Worm (Caenorhabditis elegans) whole organism, dauer: ENCODE results near the gene F54C4.4.

Experiments
- unc-62 ChIP-seq: sonication (generic microtip); optimal IDR thresholded peaks from 2 replicates; lab custom pipeline; 2017; ENCODE audit warnings: missing biosample characterization, missing genetic modification reagents, missing genetic modification characterization

The F54C4.4 gene

DNA sequence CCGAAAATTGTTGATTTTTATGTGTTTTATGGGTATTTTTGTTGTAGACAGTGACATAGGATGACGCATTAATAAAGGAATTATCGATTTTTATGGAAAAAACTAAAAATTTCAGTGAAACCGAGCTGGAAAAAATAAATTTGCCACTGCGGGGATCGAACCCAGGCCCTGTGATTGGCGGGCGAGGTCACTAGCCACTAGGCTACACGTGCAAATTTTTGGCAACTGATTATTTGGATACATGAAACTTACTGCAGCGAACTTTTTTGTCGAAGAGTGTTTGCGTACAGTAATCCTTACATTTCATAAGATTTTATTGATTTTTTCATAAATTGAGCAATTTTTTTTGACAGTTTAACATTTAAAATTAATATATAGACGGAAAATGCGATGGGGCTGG is 2.0 kb upstream of the F54C4.4 start:
- no peak for TF ChIP-seq unc-62

DNA sequence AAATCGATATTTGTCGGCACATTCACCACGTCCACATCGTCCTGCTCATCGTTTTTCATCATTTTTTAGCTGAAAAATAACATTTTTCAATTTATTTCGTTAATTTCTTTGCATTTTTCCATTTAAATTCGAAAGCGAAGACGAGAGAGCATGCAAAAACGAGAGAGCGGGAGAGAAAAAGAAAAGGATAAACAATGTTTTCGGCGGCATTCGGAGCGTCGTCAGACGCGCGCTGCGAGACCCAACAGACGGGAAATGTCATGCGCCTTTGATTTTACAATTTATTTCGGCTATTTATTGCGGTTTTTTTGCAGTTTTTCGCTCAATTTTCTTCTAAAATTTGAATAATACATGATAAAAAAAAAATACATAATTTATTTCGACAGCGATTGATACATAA is 865 bp downstream of the F54C4.4 start, which contains the start of gene attf-3:
attf-3 (minus strand) TSS at position 69 of the 400 bp plus-strand sequence.
- TF ChIP-seq unc-62, result no peak

DNA sequence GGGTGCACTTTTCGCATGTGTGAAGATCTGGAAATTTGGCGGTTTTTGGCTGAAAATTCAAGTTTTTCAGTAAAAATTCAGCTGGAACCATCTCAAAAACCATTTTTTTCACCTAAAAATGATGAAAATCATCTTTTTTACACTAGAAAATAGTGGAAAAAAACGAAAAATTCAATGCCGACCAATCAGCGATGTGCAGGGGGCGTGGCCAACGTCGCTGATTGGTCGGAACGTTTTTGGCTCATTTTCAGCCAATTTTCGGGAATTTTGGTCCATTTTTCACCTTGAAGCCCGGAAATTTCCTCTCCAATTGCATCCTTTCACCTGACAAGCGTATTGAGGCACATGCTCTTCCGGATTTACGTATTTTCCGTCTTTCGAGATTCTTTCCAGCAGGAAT is 2.8 kb downstream of the F54C4.4 start:
- no peak for TF ChIP-seq unc-62

DNA sequence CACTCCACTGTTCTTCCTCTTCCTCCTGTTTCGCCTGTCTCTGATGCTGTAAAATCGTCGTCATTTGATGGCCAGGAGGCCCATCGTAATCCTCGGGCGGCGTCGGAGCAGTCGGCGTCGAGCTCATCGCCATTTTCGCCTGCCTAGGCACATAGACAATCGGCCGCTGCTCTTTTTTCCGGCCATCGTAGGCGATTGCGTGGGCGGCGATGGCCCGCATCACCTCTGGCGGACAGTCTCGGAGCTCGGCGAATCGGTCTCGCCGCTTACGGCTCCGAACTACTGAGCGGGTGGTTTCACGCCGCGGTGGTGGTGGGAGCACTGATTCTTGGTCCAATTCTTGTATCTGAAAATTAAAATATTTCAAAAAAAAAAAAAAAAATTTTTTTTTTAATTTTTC is 15.1 kb downstream of the F54C4.4 start:
- no peak for TF ChIP-seq unc-62

DNA sequence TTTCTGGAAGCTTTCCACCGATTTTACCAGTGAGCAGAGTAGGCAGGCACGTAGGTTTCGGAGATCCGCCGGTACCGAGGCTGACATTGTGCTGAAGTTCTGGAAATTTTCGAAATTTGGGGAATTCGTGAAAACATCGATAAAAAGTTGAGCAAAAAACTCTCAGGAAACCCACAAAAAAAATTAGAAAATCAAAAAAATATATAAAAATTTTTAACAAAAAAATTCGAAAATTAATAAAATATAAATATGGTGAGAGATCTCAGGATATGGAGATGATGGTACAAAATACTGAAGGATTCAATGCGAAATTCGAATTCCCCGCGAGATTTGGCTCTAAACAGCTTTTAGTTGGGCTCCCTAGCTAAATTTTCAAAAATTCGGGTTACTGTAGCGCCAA is 17.5 kb downstream of the F54C4.4 start, which contains the start of gene spt-4:
spt-4 (minus strand) TSS at position 101 of the 400 bp plus-strand sequence.
- TF ChIP-seq unc-62, result no peak

DNA sequence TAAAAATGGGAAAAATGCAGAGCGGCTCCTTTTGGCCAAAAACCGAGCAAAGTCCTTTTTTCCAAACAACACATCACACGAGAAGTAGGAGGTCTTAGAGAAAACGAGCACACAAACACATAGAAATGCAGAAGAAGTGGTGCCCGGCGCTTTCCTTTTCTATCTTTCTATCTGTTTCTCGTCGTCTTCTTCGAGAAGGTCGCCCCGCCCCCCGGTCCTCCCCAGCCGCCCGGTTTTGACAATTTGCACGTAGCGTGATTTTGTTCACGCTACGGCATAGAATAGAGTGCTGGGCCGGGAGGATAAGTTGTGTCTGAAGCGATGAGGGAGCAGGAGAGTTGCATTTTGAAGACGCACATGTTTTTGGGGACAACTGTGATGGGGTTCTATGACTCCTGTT is 20.2 kb downstream of the F54C4.4 start:
- TF ChIP-seq unc-62, result no peak

DNA sequence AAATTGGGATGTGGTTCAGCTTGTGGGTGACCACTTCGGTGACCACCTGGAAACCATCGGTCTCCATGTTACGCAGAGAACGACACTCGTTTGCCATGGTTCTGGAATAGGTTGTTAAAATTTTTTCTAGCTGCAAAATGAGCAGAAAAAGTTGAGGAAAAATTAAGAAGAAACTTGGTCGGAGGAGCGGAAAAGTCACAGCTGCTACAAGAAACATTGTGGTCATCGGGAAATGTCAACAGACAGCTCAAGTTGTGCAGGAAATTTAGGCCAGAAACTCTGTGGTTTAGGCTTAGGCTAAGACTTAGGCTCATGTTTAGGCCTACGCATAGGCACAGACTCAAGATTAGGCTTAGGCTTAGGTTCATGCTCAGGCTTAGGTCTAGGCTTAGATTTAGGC is 21.0 kb downstream of the F54C4.4 start, which contains the start of gene pck-1:
pck-1 (minus strand) TSS at position 101 of the 400 bp plus-strand sequence.
- no peak for TF ChIP-seq unc-62

DNA sequence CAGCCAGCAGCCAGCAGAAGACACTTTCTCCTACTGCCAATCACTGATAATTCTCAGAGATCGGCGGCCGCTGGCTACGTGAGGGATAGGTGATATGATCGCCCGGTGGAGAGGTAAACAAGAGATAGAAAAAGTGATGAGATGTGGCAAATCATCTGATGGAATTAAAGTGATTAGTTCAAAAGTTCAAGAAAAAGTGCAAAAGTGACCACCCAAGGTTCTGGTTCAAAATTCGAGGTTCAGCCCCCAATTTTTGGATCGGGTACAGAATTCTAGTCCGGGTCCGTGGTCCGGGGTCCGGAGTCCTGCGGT is 21.6 kb downstream of the F54C4.4 start:
- no peak for TF ChIP-seq unc-62

DNA sequence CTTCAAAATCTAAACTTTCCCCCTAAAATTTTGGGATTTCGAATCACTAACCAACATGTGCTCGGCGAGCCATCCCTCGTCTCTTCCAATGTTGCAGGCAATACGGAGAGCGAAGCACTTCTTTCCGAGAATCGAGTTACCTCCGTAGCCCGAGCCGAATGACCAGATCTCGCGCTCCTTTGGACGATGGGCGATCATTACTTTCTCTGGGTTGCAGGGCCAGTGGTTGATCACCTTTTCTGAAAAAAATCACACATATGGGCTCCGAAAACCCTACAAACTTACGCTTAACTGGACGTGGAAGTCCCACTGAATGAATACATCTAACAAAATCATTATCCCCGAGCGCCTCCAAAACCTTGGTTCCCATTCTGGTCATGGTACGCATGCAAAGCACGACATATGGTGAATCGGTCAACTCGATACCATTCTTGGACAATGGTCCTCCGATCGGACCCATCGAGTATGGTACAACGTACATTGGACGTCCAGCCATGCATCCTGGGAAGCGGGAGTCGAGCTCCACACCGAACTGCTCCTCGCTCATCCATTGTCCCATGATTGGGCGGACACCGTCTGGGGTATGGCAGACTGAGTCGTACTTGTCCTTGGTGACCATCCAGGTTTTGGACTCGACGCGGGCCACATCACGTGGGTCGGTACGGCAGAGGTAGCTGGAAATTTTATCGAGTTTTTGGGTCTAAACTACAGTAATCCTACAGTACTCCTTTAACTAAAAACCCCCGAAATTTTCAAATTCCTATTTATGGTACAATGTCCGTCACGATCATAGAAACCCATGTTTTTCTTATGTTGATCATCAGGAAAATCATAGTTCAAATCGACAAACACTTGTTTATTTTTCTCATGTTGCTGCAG is 22.2 kb downstream of the F54C4.4 start:
- TF ChIP-seq unc-62, result no peak

DNA sequence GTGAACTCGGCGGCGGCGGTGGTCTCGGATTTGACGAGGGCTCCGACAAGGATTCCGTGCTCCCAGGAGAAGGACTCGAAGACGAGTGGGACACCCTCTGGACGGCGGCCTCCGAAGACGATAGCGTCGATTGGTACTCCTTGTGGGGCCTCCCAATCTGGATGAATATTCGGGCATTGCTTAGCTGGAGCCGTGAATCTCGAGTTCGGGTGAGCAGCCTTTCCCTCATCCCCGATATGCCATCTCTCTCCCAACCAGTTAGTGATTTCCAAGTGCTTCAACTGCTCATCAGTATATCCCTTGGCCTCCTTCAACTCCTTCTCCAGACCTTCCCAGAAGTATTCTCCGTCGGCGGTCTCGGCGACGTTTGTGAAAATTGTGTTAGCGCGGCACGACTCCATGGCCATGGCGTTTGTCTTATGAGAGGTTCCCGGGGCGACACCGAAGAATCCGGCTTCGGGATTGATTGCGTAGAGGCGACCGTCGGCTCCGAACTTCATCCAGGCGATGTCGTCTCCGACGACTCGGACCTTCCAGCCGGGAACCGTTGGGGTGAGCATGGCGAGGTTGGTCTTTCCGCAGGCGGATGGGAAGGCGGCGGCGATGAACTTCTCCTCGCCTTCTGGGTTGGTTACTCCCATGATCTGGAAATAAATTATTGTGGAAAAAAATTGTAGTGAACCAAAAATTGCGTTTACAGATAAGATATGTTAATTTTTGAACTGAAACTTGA is 23.4 kb downstream of the F54C4.4 start:
- no peak for TF ChIP-seq unc-62

DNA sequence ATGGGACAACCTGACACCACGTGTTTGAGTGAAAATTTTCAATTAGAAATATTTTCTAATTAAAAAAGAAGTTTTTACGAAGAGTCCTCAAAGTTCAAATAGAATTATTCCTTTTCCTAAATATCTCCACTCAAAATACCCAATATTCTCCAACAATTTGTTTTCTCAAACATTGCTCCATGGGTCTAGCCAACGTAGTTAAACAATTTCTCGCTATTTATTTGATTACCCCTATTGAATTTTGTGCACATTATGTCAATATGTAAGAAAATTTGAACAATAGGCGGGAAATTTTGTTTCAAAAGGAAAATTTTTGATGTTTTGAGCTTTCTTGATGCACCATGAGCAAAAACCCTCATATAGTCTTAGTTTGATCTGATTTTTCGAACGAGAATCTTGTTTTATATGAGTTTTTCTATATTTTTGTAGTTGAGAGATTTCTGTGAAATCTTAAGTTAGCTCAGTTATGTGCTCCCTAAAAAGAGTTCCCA is 24.8 kb downstream of the F54C4.4 start:
- TF ChIP-seq unc-62, result no peak

DNA sequence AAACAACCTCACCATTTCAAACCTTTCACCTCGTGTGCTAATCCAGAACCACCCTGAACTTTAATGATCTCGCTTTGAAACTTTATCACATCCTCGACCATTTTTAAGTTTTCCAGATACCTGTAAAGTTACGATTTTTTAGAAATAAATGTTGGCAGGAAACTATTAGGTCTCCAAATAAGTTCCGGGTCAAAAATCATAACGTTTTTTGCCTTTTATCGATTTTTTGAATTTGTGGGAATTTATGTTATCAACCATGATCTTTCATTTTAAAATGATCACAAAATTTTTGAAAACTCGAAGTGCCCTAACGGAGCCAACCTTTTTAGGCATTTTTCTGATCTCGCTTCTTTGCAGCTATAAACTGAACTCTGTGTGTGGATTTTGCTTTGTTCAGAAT is 26.1 kb downstream of the F54C4.4 start, which contains the start of gene btb-5:
btb-5 (minus strand) TSS at position 101 of the 400 bp plus-strand sequence.
- TF ChIP-seq unc-62, result no peak

DNA sequence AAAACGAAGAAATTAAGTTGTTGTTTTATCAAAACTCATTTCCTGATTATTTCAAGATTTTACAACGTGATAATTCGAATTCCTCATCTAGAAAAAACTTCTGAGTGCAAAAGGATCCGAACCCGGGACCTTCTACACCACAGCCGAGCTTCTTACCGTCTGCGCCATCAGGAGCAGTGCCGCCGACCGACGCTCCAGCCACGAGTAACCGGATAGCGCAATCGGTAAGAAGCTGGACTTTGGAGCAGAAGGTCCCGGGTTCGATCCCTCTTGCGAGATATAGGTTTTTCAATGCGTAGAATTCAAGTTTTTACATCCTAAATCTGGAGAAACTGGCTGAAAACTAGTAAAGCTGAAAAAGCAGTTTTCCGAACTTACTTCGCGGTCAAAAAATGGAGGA is 33.5 kb downstream of the F54C4.4 start:
- TF ChIP-seq unc-62, result no peak

DNA sequence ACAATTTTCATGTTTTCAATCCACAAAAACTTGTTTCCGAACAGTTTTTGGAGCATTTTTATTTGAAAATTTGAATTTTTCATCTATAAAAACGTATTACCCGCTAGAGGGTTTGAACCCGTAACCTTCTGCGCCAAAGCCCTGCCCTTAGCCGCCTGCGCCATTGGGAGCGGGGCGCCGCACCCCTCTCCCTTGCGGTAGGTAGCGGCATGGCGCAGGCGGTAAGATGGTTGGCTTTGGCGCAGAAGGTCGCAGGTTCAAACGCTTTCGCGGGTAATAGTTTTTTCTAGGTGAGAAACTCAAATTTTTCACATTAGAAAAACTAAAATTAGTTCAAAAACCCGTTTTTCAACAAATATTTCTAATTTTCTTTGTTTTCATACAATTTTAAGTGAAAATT is 35.6 kb downstream of the F54C4.4 start:
- TF ChIP-seq unc-62, result no peak

DNA sequence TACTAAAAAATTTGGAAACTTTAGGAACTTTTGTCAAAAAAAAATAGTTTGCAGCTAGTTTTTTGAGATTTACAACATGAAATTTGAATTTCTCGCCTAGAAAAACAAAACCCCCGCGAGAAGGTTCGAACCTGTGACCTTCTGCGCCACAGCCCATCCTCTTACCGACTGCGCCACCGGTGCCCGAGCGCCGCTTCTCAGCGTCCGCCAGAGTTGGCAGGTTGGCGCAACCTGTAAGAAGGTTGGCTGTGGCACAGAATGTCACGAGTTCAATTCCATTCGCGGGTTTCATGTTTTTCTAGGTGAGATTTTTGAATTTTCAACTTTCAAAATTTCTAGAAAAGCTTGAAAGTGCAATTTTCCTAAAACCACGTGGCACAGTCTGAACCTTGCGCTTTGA is 36.8 kb downstream of the F54C4.4 start:
- no peak for TF ChIP-seq unc-62

DNA sequence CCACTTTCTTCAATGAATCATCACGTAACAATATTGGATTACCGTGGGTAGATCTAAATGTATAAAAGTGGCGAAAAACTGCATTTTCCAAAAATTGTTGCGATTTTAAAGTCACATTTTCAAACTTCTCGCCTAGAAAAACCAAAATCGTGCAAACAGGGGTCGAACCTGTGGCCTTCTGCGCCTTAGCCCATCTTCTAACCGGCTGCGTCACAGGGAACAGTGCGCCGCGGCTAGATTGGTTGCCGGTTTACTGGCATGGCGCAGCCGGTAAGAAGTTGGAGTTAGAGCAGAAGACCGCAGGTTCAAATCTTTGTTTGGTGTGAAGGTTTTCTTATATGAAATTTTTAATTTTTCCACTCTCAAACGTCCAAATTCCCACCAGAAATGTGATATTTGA is 38.1 kb downstream of the F54C4.4 start:
- no peak for TF ChIP-seq unc-62

DNA sequence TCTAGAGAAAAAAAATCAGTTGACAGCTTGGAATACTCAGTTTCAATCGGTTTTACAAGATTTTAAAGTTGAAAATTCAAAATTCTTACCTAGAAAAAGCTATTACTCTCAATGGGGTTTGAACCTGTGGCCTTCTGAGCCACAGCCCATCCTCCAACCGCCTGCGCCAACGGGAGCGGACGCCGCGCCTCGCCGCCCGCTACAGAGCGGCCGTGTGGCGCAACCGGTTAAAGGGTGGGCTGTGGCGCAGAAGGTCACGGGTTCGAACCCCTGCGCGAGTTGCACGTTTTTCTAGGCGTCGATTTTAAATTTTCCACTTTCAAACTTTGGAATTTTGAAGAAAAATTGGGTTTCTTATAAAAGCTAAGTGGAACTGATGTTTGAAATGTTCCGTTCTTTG is 38.9 kb downstream of the F54C4.4 start:
- TF ChIP-seq unc-62, result no peak

DNA sequence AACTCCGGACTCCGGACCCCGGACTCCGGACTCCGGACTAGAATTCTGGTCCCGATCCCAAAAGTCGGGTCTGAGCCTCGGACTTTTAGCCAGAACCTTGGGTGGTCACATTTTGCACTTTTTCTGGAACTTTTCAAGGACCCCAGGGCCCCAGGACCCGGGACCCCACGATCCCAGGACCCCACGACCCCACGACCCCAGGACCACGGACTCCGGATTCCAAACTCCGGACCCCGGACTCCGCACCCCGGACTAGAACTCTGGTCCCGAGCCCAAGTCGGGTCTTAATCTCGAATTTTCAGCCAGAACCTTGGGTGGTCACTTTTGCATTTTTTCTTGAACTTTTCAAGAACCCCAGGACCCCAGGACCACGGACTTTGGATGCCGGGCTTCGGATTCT is 44.5 kb downstream of the F54C4.4 start:
- no peak for TF ChIP-seq unc-62
